Fruit fly (Drosophila melanogaster) whole organism, embryonic: ENCODE measurements around the gene TotX.

Experiments used
- Adf1 ChIP-seq: fragments of 200-800 bp; sonication (Bioruptor generic); IDR thresholded peaks from 2 replicates; pipeline ENCODE4 v1.3.6; 2022; ENCODE audit warnings: missing biosample characterization, missing genetic modification characterization
- CG11560 ChIP-seq: fragments of 200-800 bp; sonication (Bioruptor generic); IDR thresholded peaks from 3 replicates; pipeline ENCODE4 v1.3.6; 2022; ENCODE audit warnings: missing biosample characterization, missing genetic modification characterization
- CG5245 ChIP-seq: fragments of 200-800 bp; sonication (Bioruptor generic); optimal IDR thresholded peaks from 3 replicates; lab custom pipeline; 2016; ENCODE audit warnings: missing biosample characterization, missing genetic modification characterization
- CG7987 ChIP-seq: fragments of 200-800 bp; sonication (Bioruptor generic); optimal IDR thresholded peaks from 2 replicates; lab custom pipeline; 2018; ENCODE audit warnings: missing biosample characterization, mild to moderate bottlenecking, missing genetic modification characterization, moderate library complexity
- Mrtf ChIP-seq: fragments of 200-800 bp; sonication (Bioruptor generic); IDR thresholded peaks from 3 replicates; pipeline ENCODE4 v1.3.6; 2022; ENCODE audit warnings: missing biosample characterization, missing genetic modification characterization
- TFAM ChIP-seq: fragments of 200-800 bp; sonication (Bioruptor generic); optimal IDR thresholded peaks from 2 replicates; lab custom pipeline; 2017; ENCODE audit warnings: missing biosample characterization, missing genetic modification characterization, inconsistent platforms
- cg ChIP-seq: fragments of 200-800 bp; sonication (Bioruptor generic); optimal IDR thresholded peaks from 3 replicates; lab custom pipeline; 2019; ENCODE audit warnings: missing biosample characterization, mild to moderate bottlenecking, missing genetic modification characterization, moderate library complexity
- croc ChIP-seq: fragments of 200-800 bp; sonication (Bioruptor generic); conservative IDR thresholded peaks from 3 replicates; pipeline ENCODE4 v1.3.6; 2022; ENCODE audit warnings: missing biosample characterization, missing genetic modification characterization
- disco-r ChIP-seq: fragments of 200-800 bp; sonication (Bioruptor generic); optimal IDR thresholded peaks from 2 replicates; lab custom pipeline; 2016; ENCODE audit warnings: missing biosample characterization, missing genetic modification characterization
- fd96Cb ChIP-seq: fragments of 200-800 bp; sonication (Bioruptor generic); optimal IDR thresholded peaks from 2 replicates; lab custom pipeline; 2018; ENCODE audit warnings: missing biosample characterization, mild to moderate bottlenecking, missing genetic modification characterization, moderate library complexity
- nmo ChIP-seq: fragments of 200-800 bp; sonication (Bioruptor generic); optimal IDR thresholded peaks from 2 replicates; lab custom pipeline; 2018; ENCODE audit warnings: missing biosample characterization, mild to moderate bottlenecking, missing genetic modification characterization, moderate library complexity
- org-1 ChIP-seq: fragments of 200-800 bp; sonication (Bioruptor generic); optimal IDR thresholded peaks from 2 replicates; lab custom pipeline; 2017; ENCODE audit warnings: missing biosample characterization, missing genetic modification characterization
- sqz ChIP-seq: fragments of 200-800 bp; sonication (Bioruptor generic); optimal IDR thresholded peaks from 3 replicates; lab custom pipeline; 2018; ENCODE audit warnings: missing biosample characterization, mild to moderate bottlenecking, missing genetic modification characterization
- trem ChIP-seq: fragments of 200-800 bp; optimal IDR thresholded peaks from 3 replicates; lab custom pipeline; 2019; ENCODE audit warnings: missing biosample characterization, mild to moderate bottlenecking, missing genetic modification characterization, moderate library complexity

DNA sequence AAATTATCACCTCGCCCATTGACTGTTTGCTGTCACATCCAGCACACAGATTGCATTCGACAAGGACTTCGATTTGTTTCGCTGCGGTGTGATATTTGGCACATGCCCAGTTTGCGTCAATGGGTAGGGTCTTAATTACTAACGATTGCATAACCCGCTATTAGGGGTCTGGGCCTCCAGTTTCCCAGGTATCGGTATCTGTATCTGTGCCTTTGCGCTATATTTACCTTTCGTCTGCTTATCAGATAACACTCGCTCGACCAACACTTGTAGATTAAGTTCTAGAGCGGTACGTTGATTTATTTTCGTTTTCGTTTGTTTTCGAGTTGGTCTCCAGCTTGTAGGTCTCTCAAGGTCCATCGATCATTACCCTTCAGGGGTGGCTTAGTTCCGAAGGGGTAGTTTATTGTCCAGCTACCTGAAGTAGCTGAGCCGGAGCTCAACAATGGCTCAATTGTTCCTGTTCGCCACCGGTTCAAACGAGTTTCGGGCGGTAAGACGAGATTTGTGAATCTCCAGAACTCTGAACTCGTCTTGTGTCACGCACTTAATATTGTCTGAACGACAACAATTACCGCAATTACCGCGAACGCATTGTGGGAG is 46.1 kb upstream of the TotX start:
- TF ChIP-seq disco-r: no peak
- TF ChIP-seq cg (GFP tag; lab: Kevin White, UChicago): no peak
- TF ChIP-seq fd96Cb (tag; lab: Kevin White, UChicago): no peak
- TF ChIP-seq CG11560 (tag; lab: Robert Waterston, UW): no peak
- no peak for TF ChIP-seq CG5245
- no peak for TF ChIP-seq croc (GFP tag; lab: Robert Waterston, UW)
- TF ChIP-seq Adf1 (GFP tag; lab: Robert Waterston, UW): no peak
- TF ChIP-seq nmo (GFP tag; lab: Kevin White, UChicago): no peak
- TF ChIP-seq trem: no peak
- TF ChIP-seq CG7987 (GFP tag; lab: Kevin White, UChicago): no peak
- TF ChIP-seq sqz: no peak
- no peak for TF ChIP-seq Mrtf (GFP tag; lab: Robert Waterston, UW)
- TF ChIP-seq TFAM: no peak
- TF ChIP-seq org-1 (GFP tag; lab: Kevin White, UChicago): no peak
